Fruit fly (Drosophila melanogaster): Measurements from ENCODE around the gene TBC1D16.

Gene TBC1D16

dm6 chr2L:10455944-10456520 lies 20.6 kb upstream of the TBC1D16 start:
- no peak for TF ChIP-seq CG13204 (GFP tag; optimal IDR thresholded peaks at IDR 0.05)
- TF ChIP-seq EcR (GFP tag; optimal IDR thresholded peaks at IDR 0.05), result no peak
- TF ChIP-seq Snoo (tag; optimal IDR thresholded peaks at IDR 0.05), result no peak

dm6 chr2L:10452296-10452695 lies 16.8 kb upstream of the TBC1D16 start, which contains the start of gene ppk10:
TSS of gene ppk10 (minus strand) at chr2L:10452396.
- TF ChIP-seq CG17806 (tag; optimal IDR thresholded peaks at IDR 0.05) (no peak), CG4496 (GFP tag; IDR thresholded peaks at IDR 0.05) (no peak), D1 (tag; optimal IDR thresholded peaks at IDR 0.05) (no peak), CG12605 (GFP tag; IDR thresholded peaks at IDR 0.05) (no peak), Pif1A (GFP tag; optimal IDR thresholded peaks at IDR 0.05) (no peak), Pif1B (GFP tag; optimal IDR thresholded peaks at IDR 0.05) (no peak), CG8301 (tag; optimal IDR thresholded peaks at IDR 0.05) (no peak), Snoo (tag; optimal IDR thresholded peaks at IDR 0.05) (no peak), CG13204 (GFP tag; optimal IDR thresholded peaks at IDR 0.05) (no peak), CG15710 (tag; optimal IDR thresholded peaks at IDR 0.05) (no peak), rn (GFP tag; IDR thresholded peaks at IDR 0.05) (no peak), CG8159 (tag; optimal IDR thresholded peaks at IDR 0.05) (no peak), EcR (GFP tag; optimal IDR thresholded peaks at IDR 0.05) (no peak), Ets98B (GFP tag; IDR thresholded peaks at IDR 0.05) (no peak), CG34367 (tag; optimal IDR thresholded peaks at IDR 0.05) (no peak), CG9948 (tag; optimal IDR thresholded peaks at IDR 0.05) (no peak)

dm6 chr2L:10442048-10442790 lies 6.8 kb upstream of the TBC1D16 start, which contains the start of gene loh:
TSS of gene loh (plus strand) at chr2L:10442534.
- TF ChIP-seq Ets98B (GFP tag; IDR thresholded peaks at IDR 0.05) (no peak), Snoo (tag; optimal IDR thresholded peaks at IDR 0.05) (peak; percentile 41)

dm6 chr2L:10439174-10439573 lies 3.7 kb upstream of the TBC1D16 start, which contains the start of gene Nse4:
TSS of gene Nse4 (plus strand) at chr2L:10439440.
- TF ChIP-seq CG32121 (GFP tag; IDR thresholded peaks at IDR 0.05), result no peak
- TF ChIP-seq Pif1A (GFP tag; optimal IDR thresholded peaks at IDR 0.05), result no peak
- TF ChIP-seq CG12605 (GFP tag; IDR thresholded peaks at IDR 0.05), result no peak
- TF ChIP-seq gl (tag; optimal IDR thresholded peaks at IDR 0.05), result no peak
- TF ChIP-seq CG9948 (tag; optimal IDR thresholded peaks at IDR 0.05), result no peak
- no peak for TF ChIP-seq rn (GFP tag; IDR thresholded peaks at IDR 0.05)

dm6 chr2L:10437317-10437716 lies 1.9 kb upstream of the TBC1D16 start, which contains the start of gene STUB1:
TSS of gene STUB1 (plus strand) at chr2L:10437548.
- TF ChIP-seq Ets98B (GFP tag; IDR thresholded peaks at IDR 0.05) (no peak), CG17806 (tag; optimal IDR thresholded peaks at IDR 0.05) (no peak), Pif1A (GFP tag; optimal IDR thresholded peaks at IDR 0.05) (no peak), EcR (GFP tag; optimal IDR thresholded peaks at IDR 0.05) (no peak), CG12605 (GFP tag; IDR thresholded peaks at IDR 0.05) (no peak), CG32121 (GFP tag; IDR thresholded peaks at IDR 0.05) (no peak), rn (GFP tag; IDR thresholded peaks at IDR 0.05) (no peak), gl (tag; optimal IDR thresholded peaks at IDR 0.05) (no peak), Pif1B (GFP tag; optimal IDR thresholded peaks at IDR 0.05) (no peak), CG9948 (tag; optimal IDR thresholded peaks at IDR 0.05) (no peak), CG8301 (tag; optimal IDR thresholded peaks at IDR 0.05) (no peak), CG34367 (tag; optimal IDR thresholded peaks at IDR 0.05) (no peak), CG4496 (GFP tag; IDR thresholded peaks at IDR 0.05) (no peak), fd96Ca (GFP tag; IDR thresholded peaks at IDR 0.05) (no peak), CG8159 (tag; optimal IDR thresholded peaks at IDR 0.05) (no peak), Snoo (tag; optimal IDR thresholded peaks at IDR 0.05) (no peak), CG13204 (GFP tag; optimal IDR thresholded peaks at IDR 0.05) (no peak), D1 (tag; optimal IDR thresholded peaks at IDR 0.05) (no peak), CG14655 (GFP tag; optimal IDR thresholded peaks at IDR 0.05) (no peak), CG10348 (GFP tag; IDR thresholded peaks at IDR 0.05) (no peak)

dm6 chr2L:10430802-10431476 lies 4.5 kb downstream of the TBC1D16 start, which contains the start of the genes Bug22 and TfIIB:
TSS of gene Bug22 (minus strand) at chr2L:10430918.
TSS of gene TfIIB (plus strand) at chr2L:10431338.
- no peak for TF ChIP-seq CG8301 (tag; optimal IDR thresholded peaks at IDR 0.05)
- TF ChIP-seq CG17806 (tag; optimal IDR thresholded peaks at IDR 0.05), result peak; percentile 46
- TF ChIP-seq CG32121 (GFP tag; IDR thresholded peaks at IDR 0.05), result peak; percentile 65
- TF ChIP-seq CG15710 (tag; optimal IDR thresholded peaks at IDR 0.05), result peak; percentile 51
- peak; percentile 51 for TF ChIP-seq Snoo (tag; optimal IDR thresholded peaks at IDR 0.05)
- peak; percentile 61; the same call in 2 of the 3 replicates for TF ChIP-seq CG4496 (GFP tag; IDR thresholded peaks at IDR 0.05)
- peak; percentile 46 for TF ChIP-seq CG9948 (tag; optimal IDR thresholded peaks at IDR 0.05)
- no peak for TF ChIP-seq D1 (tag; optimal IDR thresholded peaks at IDR 0.05)
- TF ChIP-seq rn (GFP tag; IDR thresholded peaks at IDR 0.05), result 0 out of 2 replicates have a peak, but pooled peaks have one; percentile 29

All from whole organism, pupa.